Worm (Caenorhabditis elegans): Measurements from ENCODE around the gene nmy-1.
A peak's percentile ranks its signal among the peaks of the same experiment; 100 is the strongest.

nmy-1 gene

DNA sequence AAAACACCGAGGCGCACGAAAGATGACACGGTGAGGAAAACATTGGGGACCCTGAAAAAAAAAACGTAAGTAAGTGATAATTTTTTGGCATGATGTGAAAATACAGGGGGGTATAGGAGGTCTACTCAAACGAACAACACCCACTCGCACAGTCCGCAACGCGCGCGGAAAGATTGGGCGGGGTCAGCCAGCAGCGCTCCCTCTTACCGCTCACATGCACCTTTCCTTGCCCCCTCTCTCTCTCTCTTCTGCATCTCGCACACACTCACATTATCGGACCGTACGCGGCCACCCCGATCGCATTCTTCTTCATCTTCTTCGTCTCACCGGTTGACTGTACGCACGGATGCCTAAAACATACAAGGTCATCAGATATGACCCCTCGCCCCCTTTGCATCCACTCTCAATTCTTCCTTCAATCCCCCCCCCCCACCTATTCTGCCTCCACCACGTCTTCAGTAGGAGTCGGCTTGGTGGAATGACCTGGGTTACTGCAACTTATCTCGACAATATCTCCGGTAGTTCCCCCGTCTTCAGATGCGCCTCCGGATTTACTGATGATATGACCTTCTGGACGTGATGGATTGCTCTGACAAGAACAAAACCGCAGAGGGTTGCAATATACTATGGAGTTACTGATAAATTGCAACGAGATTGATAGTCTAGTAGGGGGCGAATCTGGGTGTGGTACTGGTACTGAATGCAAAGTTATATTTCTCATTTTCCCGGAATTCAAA, 29.6 kb upstream of the nmy-1 start, which contains the start of gene F53B3.5:
Gene F53B3.5 (minus strand): TSS at position 51 of the 737 bp plus-strand sequence.
- TF ChIP-seq F13C5.2 (tag; optimal IDR thresholded peaks at IDR 0.05) (peak; percentile 54), sea-1 (GFP tag; conservative IDR thresholded peaks at IDR 0.05) (peak; percentile 51; the same call in 1 of the 2 replicates), hmg-4 (GFP tag; optimal IDR thresholded peaks at IDR 0.05) (peak; percentile 92), pes-1 (GFP tag; IDR thresholded peaks at IDR 0.05) (peak; percentile 46; the same call in 1 of the 2 replicates), B0310.2 (tag; optimal IDR thresholded peaks at IDR 0.05) (no peak), scrt-1 (GFP tag; IDR thresholded peaks at IDR 0.05) (no peak), flt-1 (GFP tag; IDR thresholded peaks at IDR 0.05) (0 out of 2 replicates have a peak, but pooled peaks have one; percentile 12), ceh-13 (GFP tag; optimal IDR thresholded peaks at IDR 0.05) (peak; percentile 12), ets-7 (tag; optimal IDR thresholded peaks at IDR 0.05) (no peak), aly-1 (tag; optimal IDR thresholded peaks at IDR 0.05) (no peak)

DNA sequence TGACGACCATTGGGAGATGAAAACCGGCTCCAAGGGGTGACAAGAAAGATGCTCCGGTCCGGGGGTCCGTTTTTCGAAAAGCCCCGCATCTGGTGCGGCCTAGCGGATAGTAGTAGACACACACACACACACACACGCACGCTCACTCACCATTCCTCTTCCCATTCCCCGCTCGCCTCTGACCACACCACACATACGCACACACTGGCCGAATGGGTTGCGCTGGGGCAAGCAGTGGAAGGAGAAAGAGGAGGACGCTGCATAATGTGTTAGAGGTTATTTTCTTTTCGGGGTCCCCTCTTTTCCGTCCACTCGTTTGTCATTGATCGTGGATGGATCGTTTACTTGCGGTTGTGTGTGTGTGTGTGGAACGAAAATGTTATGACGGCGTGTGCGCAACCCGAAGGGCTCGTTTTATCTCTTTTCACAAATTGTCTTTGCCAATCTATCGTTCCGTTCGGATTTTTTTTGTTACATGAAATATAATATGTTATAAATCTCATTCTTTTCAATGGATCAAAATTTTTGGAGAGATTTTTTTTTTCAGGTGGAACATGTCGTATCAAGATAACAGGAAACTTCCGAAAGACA, 23.9 kb upstream of the nmy-1 start, which contains the start of gene vang-1:
Gene vang-1 (plus strand): TSS at position 541 of the 591 bp plus-strand sequence.
- no peak for TF ChIP-seq B0310.2 (tag; optimal IDR thresholded peaks at IDR 0.05)
- TF ChIP-seq tra-4 (tag; optimal IDR thresholded peaks at IDR 0.05) = no peak
- TF ChIP-seq aly-1 (tag; optimal IDR thresholded peaks at IDR 0.05) = peak; percentile 11
- TF ChIP-seq ama-1 (optimal IDR thresholded peaks at IDR 0.05) = no peak
- peak; percentile 98 for TF ChIP-seq hmg-4 (GFP tag; optimal IDR thresholded peaks at IDR 0.05)
- TF ChIP-seq tbx-11 (GFP tag; IDR thresholded peaks at IDR 0.05) = 0 out of 2 replicates have a peak, but pooled peaks have one; percentile 61
- no peak for TF ChIP-seq ceh-13 (GFP tag; optimal IDR thresholded peaks at IDR 0.05)
- peak; percentile 73; the same call in 1 of the 2 replicates for TF ChIP-seq sea-1 (GFP tag; conservative IDR thresholded peaks at IDR 0.05)
- peak; percentile 62 for TF ChIP-seq tbx-37 (GFP tag; conservative IDR thresholded peaks at IDR 0.05)
- no peak for TF ChIP-seq ets-7 (tag; optimal IDR thresholded peaks at IDR 0.05)
- TF ChIP-seq pes-1 (GFP tag; IDR thresholded peaks at IDR 0.05) = peak; percentile 64
- peak; percentile 82 for TF ChIP-seq F13C5.2 (tag; optimal IDR thresholded peaks at IDR 0.05)
- peak; percentile 2 for TF ChIP-seq hnd-1 (tag; optimal IDR thresholded peaks at IDR 0.05)
- TF ChIP-seq flt-1 (GFP tag; IDR thresholded peaks at IDR 0.05) = peak; percentile 42; the same call in 1 of the 2 replicates
- TF ChIP-seq ceh-36 (tag; optimal IDR thresholded peaks at IDR 0.05) = peak; percentile 30
- TF ChIP-seq hmbx-1 (tag; optimal IDR thresholded peaks at IDR 0.05) = no peak

DNA sequence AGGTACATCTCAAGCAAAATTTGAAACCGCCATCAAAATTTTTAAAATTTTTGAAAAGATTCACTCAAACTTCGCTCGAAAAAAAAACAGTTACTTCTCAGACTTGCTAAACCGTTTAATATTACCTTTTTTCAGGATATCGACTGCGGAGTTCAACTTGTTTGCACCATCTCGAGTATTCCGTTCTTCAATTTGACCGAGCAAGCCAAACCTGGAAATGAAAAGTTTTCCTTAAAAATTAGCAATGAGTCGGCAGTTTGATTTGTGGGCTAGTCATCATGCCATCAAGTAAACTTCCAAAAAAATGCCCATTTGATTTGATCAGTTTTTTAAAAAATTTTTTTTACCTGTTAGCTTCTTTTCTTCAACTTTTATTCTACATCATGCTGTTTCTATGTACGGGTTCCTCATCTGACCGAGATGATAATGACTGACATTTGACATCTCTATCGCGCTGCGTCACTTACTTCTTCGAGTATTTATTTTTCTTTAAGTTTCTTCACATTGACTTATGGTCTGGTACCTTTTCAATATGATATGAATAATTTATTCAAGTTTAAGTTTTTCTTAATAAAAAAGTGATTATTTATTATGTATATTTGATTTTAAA, 19.2 kb upstream of the nmy-1 start:
- TF ChIP-seq ceh-13 (GFP tag; optimal IDR thresholded peaks at IDR 0.05) = no peak
- TF ChIP-seq sea-1 (GFP tag; conservative IDR thresholded peaks at IDR 0.05) = no peak
- no peak for TF ChIP-seq hmg-4 (GFP tag; optimal IDR thresholded peaks at IDR 0.05)
- TF ChIP-seq hnd-1 (tag; optimal IDR thresholded peaks at IDR 0.05) = no peak
- TF ChIP-seq ama-1 (optimal IDR thresholded peaks at IDR 0.05) = no peak
- TF ChIP-seq B0310.2 (tag; optimal IDR thresholded peaks at IDR 0.05) = no peak
- no peak for TF ChIP-seq scrt-1 (GFP tag; IDR thresholded peaks at IDR 0.05)
- no peak for TF ChIP-seq hmbx-1 (tag; optimal IDR thresholded peaks at IDR 0.05)
- no peak for TF ChIP-seq ceh-36 (tag; optimal IDR thresholded peaks at IDR 0.05)
- no peak for TF ChIP-seq tbx-11 (GFP tag; IDR thresholded peaks at IDR 0.05)
- no peak for TF ChIP-seq ets-7 (tag; optimal IDR thresholded peaks at IDR 0.05)
- no peak for TF ChIP-seq pes-1 (GFP tag; IDR thresholded peaks at IDR 0.05)
- TF ChIP-seq tra-4 (tag; optimal IDR thresholded peaks at IDR 0.05) = no peak
- TF ChIP-seq tbx-37 (GFP tag; conservative IDR thresholded peaks at IDR 0.05) = no peak
- TF ChIP-seq aly-1 (tag; optimal IDR thresholded peaks at IDR 0.05) = no peak
- no peak for TF ChIP-seq flt-1 (GFP tag; IDR thresholded peaks at IDR 0.05)
- TF ChIP-seq F13C5.2 (tag; optimal IDR thresholded peaks at IDR 0.05) = no peak

DNA sequence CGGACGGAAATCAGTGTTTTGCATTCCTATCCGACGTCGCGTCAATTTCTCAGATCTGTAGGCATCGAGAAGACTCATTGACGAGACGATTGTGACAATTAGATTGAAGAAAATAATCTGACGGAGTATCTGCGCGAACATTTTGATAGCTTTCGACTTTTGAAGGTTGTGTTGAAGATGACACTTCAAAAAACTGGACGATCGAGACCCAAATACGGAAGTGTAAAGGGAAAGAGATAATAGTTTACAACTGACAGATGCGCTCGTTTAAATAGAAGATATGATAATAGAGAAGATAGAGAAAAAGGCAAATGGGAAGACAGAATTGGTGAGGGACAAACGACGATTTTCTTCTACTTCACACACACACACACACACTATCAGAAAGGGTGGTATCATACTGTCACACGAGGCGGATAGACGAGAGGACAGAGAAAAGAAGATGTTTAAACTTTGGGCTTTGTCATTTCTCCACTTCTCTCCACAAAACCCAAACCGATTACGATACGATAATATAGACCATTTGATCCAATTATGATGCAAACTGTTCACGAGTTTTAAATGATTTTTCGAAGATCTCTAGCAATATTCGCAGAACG, 18.1 kb upstream of the nmy-1 start, which contains the start of gene B0410.3:
Gene B0410.3 (minus strand): TSS at position 351 of the 599 bp plus-strand sequence.
- TF ChIP-seq sea-1 (GFP tag; conservative IDR thresholded peaks at IDR 0.05) = no peak
- TF ChIP-seq ceh-13 (GFP tag; optimal IDR thresholded peaks at IDR 0.05) = no peak
- no peak for TF ChIP-seq F13C5.2 (tag; optimal IDR thresholded peaks at IDR 0.05)
- no peak for TF ChIP-seq scrt-1 (GFP tag; IDR thresholded peaks at IDR 0.05)
- no peak for TF ChIP-seq ets-7 (tag; optimal IDR thresholded peaks at IDR 0.05)

DNA sequence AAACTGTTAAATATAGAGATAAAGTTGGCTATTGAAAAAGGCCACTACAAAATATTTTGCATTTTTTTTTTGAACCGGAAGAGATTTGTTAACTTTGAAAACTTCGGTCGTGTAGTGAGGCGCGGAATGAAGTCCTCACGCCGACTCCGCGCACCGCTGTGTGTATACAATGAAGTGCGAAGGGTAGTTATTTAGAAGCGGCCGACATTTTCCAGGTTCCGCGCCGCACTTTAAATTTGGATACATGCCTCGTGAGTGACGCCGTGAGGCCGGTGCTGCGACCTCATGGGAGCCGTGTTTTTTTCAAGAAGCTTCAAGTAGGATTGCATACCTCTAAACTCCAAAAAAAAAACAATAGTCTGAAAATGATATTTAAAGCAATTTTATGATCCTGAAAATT, 17.4 kb upstream of the nmy-1 start:
- TF ChIP-seq ets-7 (tag; optimal IDR thresholded peaks at IDR 0.05) (no peak), hnd-1 (tag; optimal IDR thresholded peaks at IDR 0.05) (no peak), F13C5.2 (tag; optimal IDR thresholded peaks at IDR 0.05) (no peak), ama-1 (optimal IDR thresholded peaks at IDR 0.05) (no peak), hmbx-1 (tag; optimal IDR thresholded peaks at IDR 0.05) (no peak), flt-1 (GFP tag; IDR thresholded peaks at IDR 0.05) (no peak), scrt-1 (GFP tag; IDR thresholded peaks at IDR 0.05) (no peak), ceh-13 (GFP tag; optimal IDR thresholded peaks at IDR 0.05) (no peak), sea-1 (GFP tag; conservative IDR thresholded peaks at IDR 0.05) (no peak)

DNA sequence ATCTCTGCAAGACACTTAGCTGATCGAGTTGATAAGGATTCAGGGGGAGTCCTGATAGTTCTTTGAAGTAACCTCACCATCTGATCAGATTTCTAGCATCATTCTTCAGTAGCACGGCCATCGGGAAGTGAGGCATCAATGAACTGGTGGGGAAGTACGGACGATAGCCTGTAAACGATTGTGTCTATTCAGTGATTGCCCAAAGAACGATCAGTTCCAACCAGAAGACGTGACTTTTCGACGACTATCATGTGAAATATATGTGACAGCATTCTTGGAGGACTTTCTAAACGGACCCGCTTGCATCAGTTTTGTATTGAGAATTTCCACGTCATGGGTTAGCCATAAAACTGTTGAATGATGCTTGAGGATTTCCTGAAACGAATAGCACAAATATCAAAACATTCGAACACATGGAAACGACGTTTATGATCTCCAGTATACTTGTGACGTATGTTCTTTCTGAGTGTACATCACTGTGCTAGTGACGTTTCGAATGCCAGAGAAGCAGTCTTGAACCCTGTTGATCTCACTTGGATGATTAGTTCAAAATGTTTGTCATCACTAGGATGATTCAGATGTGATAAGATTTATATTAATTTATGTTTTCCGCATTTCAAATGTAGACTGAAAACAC, 16.2 kb upstream of the nmy-1 start:
- no peak for TF ChIP-seq ama-1 (optimal IDR thresholded peaks at IDR 0.05)
- no peak for TF ChIP-seq tra-4 (tag; optimal IDR thresholded peaks at IDR 0.05)
- no peak for TF ChIP-seq tbx-37 (GFP tag; conservative IDR thresholded peaks at IDR 0.05)
- TF ChIP-seq hnd-1 (tag; optimal IDR thresholded peaks at IDR 0.05) = no peak

Data from whole organism, early embryonic.